Worm (Caenorhabditis elegans): Measurements from ENCODE around the gene C27A2.12.

Gene C27A2.12

ce11 chrII:5056254-5056653, 1.7 kb downstream of the C27A2.12 start (continued):
- no peak for TF ChIP-seq egrh-3 (GFP tag; IDR thresholded peaks at IDR 0.05)
- no peak for TF ChIP-seq K12H6.12 (tag; optimal IDR thresholded peaks at IDR 0.05)
- no peak for TF ChIP-seq ets-4 (GFP tag; optimal IDR thresholded peaks at IDR 0.05)
- peak; percentile 12; the same call in 1 of the 2 replicates for TF ChIP-seq F33H1.4 (GFP tag; IDR thresholded peaks at IDR 0.05)
- no peak for TF ChIP-seq chd-7 (tag; optimal IDR thresholded peaks at IDR 0.05)
- TF ChIP-seq F23B12.7 (tag; optimal IDR thresholded peaks at IDR 0.05; ENCODE audit: insufficient read depth), result no peak
- TF ChIP-seq madf-3 (GFP tag; IDR thresholded peaks at IDR 0.05), result 0 out of 2 replicates have a peak, but pooled peaks have one; percentile 4
- no peak for TF ChIP-seq dox-1 (GFP tag; IDR thresholded peaks at IDR 0.05)
- TF ChIP-seq F52B5.7 (tag; optimal IDR thresholded peaks at IDR 0.05), result no peak
- TF ChIP-seq mes-4 (tag; optimal IDR thresholded peaks at IDR 0.05), result no peak
- no peak for TF ChIP-seq nfya-1 (tag; optimal IDR thresholded peaks at IDR 0.05; ENCODE audit: borderline replicate concordance, insufficient read depth)
- TF ChIP-seq snpc-3.4 (tag; optimal IDR thresholded peaks at IDR 0.05), result no peak
- no peak for TF ChIP-seq Y79H2A.3 (GFP tag; conservative IDR thresholded peaks at IDR 0.05)
- no peak for TF ChIP-seq Y56A3A.18 (GFP tag; IDR thresholded peaks at IDR 0.05)
- no peak for TF ChIP-seq mxl-1 (tag; optimal IDR thresholded peaks at IDR 0.05)
- no peak for TF ChIP-seq nhr-120 (GFP tag; IDR thresholded peaks at IDR 0.05)
- TF ChIP-seq F57C9.4 (tag; optimal IDR thresholded peaks at IDR 0.05), result no peak
- no peak for TF ChIP-seq zfh-2 (GFP tag; conservative IDR thresholded peaks at IDR 0.05)
- TF ChIP-seq madf-10 (tag; optimal IDR thresholded peaks at IDR 0.05), result no peak
- no peak for TF ChIP-seq attf-5 (GFP tag; optimal IDR thresholded peaks at IDR 0.05)
- no peak for TF ChIP-seq rec-8 (tag; optimal IDR thresholded peaks at IDR 0.05)
- no peak for TF ChIP-seq egl-18 (GFP tag; IDR thresholded peaks at IDR 0.05)
- TF ChIP-seq Y67H2A.10 (GFP tag; conservative IDR thresholded peaks at IDR 0.05), result no peak
- TF ChIP-seq nfyb-1 (GFP tag; IDR thresholded peaks at IDR 0.05), result no peak
- TF ChIP-seq mcd-1 (GFP tag; IDR thresholded peaks at IDR 0.05), result peak; percentile 57
- TF ChIP-seq hrde-1 (tag; optimal IDR thresholded peaks at IDR 0.05; ENCODE audit: borderline replicate concordance), result peak; percentile 33
- no peak for TF ChIP-seq ztf-25 (GFP tag; IDR thresholded peaks at IDR 0.05)
- TF ChIP-seq unc-130 (GFP tag; optimal IDR thresholded peaks at IDR 0.05), result peak; percentile 9
- no peak for TF ChIP-seq ZK185.1 (tag; optimal IDR thresholded peaks at IDR 0.05; ENCODE audit: poor library complexity, severe bottlenecking)
- TF ChIP-seq fkh-3 (tag; optimal IDR thresholded peaks at IDR 0.05), result no peak
- no peak for TF ChIP-seq aptf-3 (GFP tag; IDR thresholded peaks at IDR 0.05)
- no peak for TF ChIP-seq sptf-2 (GFP tag; optimal IDR thresholded peaks at IDR 0.05)
- TF ChIP-seq nhr-179 (tag; optimal IDR thresholded peaks at IDR 0.05), result no peak
- no peak for TF ChIP-seq tbp1 (GFP tag; optimal IDR thresholded peaks at IDR 0.05)
- no peak for TF ChIP-seq F37B4.10 (GFP tag; IDR thresholded peaks at IDR 0.05)
- TF ChIP-seq pha-4 (tag; optimal IDR thresholded peaks at IDR 0.05), result no peak
- no peak for TF ChIP-seq nhr-27 (tag; optimal IDR thresholded peaks at IDR 0.05)
- TF ChIP-seq rpc-1 (optimal IDR thresholded peaks at IDR 0.05), result no peak
- no peak for TF ChIP-seq rpc-1 (tag; optimal IDR thresholded peaks at IDR 0.05)
- TF ChIP-seq him-1 (tag; optimal IDR thresholded peaks at IDR 0.05), result peak; percentile 26
- TF ChIP-seq hmg-20 (GFP tag; IDR thresholded peaks at IDR 0.05), result no peak
- no peak for TF ChIP-seq snpc-1.1 (tag; optimal IDR thresholded peaks at IDR 0.05; ENCODE audit: insufficient read depth)
- no peak for TF ChIP-seq ztf-22 (GFP tag; optimal IDR thresholded peaks at IDR 0.05)
- TF ChIP-seq lin-26 (GFP tag; IDR thresholded peaks at IDR 0.05), result 0 out of 2 replicates have a peak, but pooled peaks have one; percentile 13
- no peak for TF ChIP-seq Y95B8A.8 (GFP tag; IDR thresholded peaks at IDR 0.05)
- no peak for TF ChIP-seq ztf-18 (tag; optimal IDR thresholded peaks at IDR 0.05)
- TF ChIP-seq ceh-91 (GFP tag; IDR thresholded peaks at IDR 0.05), result no peak
- no peak for TF ChIP-seq ceh-40 (GFP tag; IDR thresholded peaks at IDR 0.05)
- TF ChIP-seq tbx-9 (tag; optimal IDR thresholded peaks at IDR 0.05; ENCODE audit: borderline replicate concordance), result no peak
